Worm (Caenorhabditis elegans) whole organism, L3 larva: Measurements from ENCODE around the gene cwp-4.

Source experiments
- daf-12 ChIP-seq: fragments of 150-350 bp; optimal IDR thresholded peaks from 2 replicates; lab custom pipeline; 2014; ENCODE audit warnings: missing biosample characterization, missing genetic modification reagents, missing genetic modification characterization
- eor-1 ChIP-seq, 2 experiments: fragments of 150-350 bp; optimal IDR thresholded peaks; 2 replicates each; lab custom pipeline; 2014 to 2018; ENCODE audit warnings: missing biosample characterization in 2 of 2, missing genetic modification characterization in 2 of 2
- nhr-23 ChIP-seq: fragments of 150-350 bp; optimal IDR thresholded peaks from 2 replicates; lab custom pipeline; 2014; ENCODE audit warnings: missing biosample characterization, missing genetic modification reagents, missing genetic modification characterization
- nhr-25 ChIP-seq: sonication (generic microtip); optimal IDR thresholded peaks from 2 replicates; lab custom pipeline; 2017; ENCODE audit warnings: missing biosample characterization, missing genetic modification characterization
- pha-4 ChIP-seq: fragments of 150-350 bp; optimal IDR thresholded peaks from 2 replicates; lab custom pipeline; 2014; ENCODE audit warnings: missing biosample characterization, missing genetic modification reagents, missing genetic modification characterization
- snpc-4 ChIP-seq: fragments of 150-350 bp; optimal IDR thresholded peaks from 2 replicates; lab custom pipeline; 2014; ENCODE audit warnings: missing biosample characterization, missing genetic modification characterization

ce11 chrV:5069440-5069839 lies 16.0 kb downstream of the cwp-4 start, which contains the start of gene Y58A7A.1:
- TF ChIP-seq pha-4 = no peak
- no peak for TF ChIP-seq snpc-4 (tag; lab: Kevin White, UChicago)
- no peak for TF ChIP-seq nhr-23 (tag; lab: Kevin White, UChicago)
- TF ChIP-seq nhr-25 = peak; percentile 5
- no peak for TF ChIP-seq daf-12 (tag; lab: Kevin White, UChicago)
- no peak for TF ChIP-seq eor-1 (tag; optimal IDR thresholded peaks at IDR 0.05; lab: Kevin White, UChicago)
